Worm (Caenorhabditis elegans): ENCODE measurements around the gene Y4C6B.1.

The Y4C6B.1 gene

ce11 chrIV:5374321-5374720, 20.0 kb downstream of the Y4C6B.1 start:
- TF ChIP-seq nhr-237 (tag; optimal IDR thresholded peaks at IDR 0.05) (no peak), pha-4 (tag; optimal IDR thresholded peaks at IDR 0.05) (no peak), zip-8 (tag; optimal IDR thresholded peaks at IDR 0.05) (no peak), lin-13 (tag; optimal IDR thresholded peaks at IDR 0.05) (no peak), nhr-12 (tag; optimal IDR thresholded peaks at IDR 0.05) (no peak), ham-2 (GFP tag; optimal IDR thresholded peaks at IDR 0.05) (no peak), mls-2 (tag; optimal IDR thresholded peaks at IDR 0.05) (no peak), bed-3 (GFP tag; optimal IDR thresholded peaks at IDR 0.05) (no peak), nhr-28 (tag; optimal IDR thresholded peaks at IDR 0.05) (no peak), elt-1 (tag; optimal IDR thresholded peaks at IDR 0.05; ENCODE audit: borderline replicate concordance, insufficient read depth) (no peak), nhr-76 (tag; optimal IDR thresholded peaks at IDR 0.05) (no peak)

DNA sequence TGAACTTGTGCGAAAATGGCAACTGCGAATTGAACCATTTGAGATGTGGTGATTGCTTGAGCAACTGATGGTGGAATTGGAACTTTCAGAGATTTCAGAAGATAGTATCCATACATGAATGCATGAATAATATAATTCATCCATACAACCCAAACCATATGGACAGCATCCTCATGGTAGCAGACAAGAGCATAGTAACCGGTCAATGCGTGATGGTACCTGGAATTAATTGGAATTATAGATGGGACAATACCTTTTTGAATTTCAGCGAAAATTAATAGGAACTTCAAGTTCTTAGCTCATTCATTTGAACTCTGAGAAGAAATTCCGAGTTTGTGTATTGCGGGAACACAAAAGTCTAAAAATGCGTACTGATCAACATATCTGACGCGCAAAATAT, 20.7 kb downstream of the Y4C6B.1 start:
- TF ChIP-seq M03D4.4 (tag; optimal IDR thresholded peaks at IDR 0.05) (no peak), mls-2 (tag; optimal IDR thresholded peaks at IDR 0.05) (no peak), sem-2 (GFP tag; optimal IDR thresholded peaks at IDR 0.05) (no peak), unc-120 (tag; optimal IDR thresholded peaks at IDR 0.05; ENCODE audit: poor library complexity, severe bottlenecking) (no peak), ham-2 (GFP tag; optimal IDR thresholded peaks at IDR 0.05) (no peak), mep-1 (tag; optimal IDR thresholded peaks at IDR 0.05) (no peak)

ce11 chrIV:5377062-5377461, 22.8 kb downstream of the Y4C6B.1 start, which contains the start of gene elo-5:
Gene elo-5 (minus strand): TSS chrIV:5377117.
- no peak for TF ChIP-seq unc-39 (tag; optimal IDR thresholded peaks at IDR 0.05)
- TF ChIP-seq unc-120 (tag; optimal IDR thresholded peaks at IDR 0.05; ENCODE audit: poor library complexity, severe bottlenecking): no peak
- no peak for TF ChIP-seq zip-8 (tag; optimal IDR thresholded peaks at IDR 0.05)
- no peak for TF ChIP-seq flh-1 (GFP tag; optimal IDR thresholded peaks at IDR 0.05)
- TF ChIP-seq unc-62 (GFP tag; optimal IDR thresholded peaks at IDR 0.05): no peak
- TF ChIP-seq sem-2 (GFP tag; optimal IDR thresholded peaks at IDR 0.05): no peak
- no peak for TF ChIP-seq ceh-39 (tag; optimal IDR thresholded peaks at IDR 0.05)
- TF ChIP-seq tbx-8 (GFP tag; optimal IDR thresholded peaks at IDR 0.05): no peak
- no peak for TF ChIP-seq lin-13 (tag; optimal IDR thresholded peaks at IDR 0.05)
- TF ChIP-seq mls-2 (tag; optimal IDR thresholded peaks at IDR 0.05): no peak
- no peak for TF ChIP-seq sptf-1 (tag; optimal IDR thresholded peaks at IDR 0.05)
- TF ChIP-seq nhr-2 (tag; optimal IDR thresholded peaks at IDR 0.05): no peak
- TF ChIP-seq hlh-1 (tag; optimal IDR thresholded peaks at IDR 0.05): no peak
- TF ChIP-seq cnd-1 (tag; optimal IDR thresholded peaks at IDR 0.05): no peak
- TF ChIP-seq nhr-12 (tag; optimal IDR thresholded peaks at IDR 0.05): no peak
- TF ChIP-seq nhr-237 (tag; optimal IDR thresholded peaks at IDR 0.05): no peak

DNA sequence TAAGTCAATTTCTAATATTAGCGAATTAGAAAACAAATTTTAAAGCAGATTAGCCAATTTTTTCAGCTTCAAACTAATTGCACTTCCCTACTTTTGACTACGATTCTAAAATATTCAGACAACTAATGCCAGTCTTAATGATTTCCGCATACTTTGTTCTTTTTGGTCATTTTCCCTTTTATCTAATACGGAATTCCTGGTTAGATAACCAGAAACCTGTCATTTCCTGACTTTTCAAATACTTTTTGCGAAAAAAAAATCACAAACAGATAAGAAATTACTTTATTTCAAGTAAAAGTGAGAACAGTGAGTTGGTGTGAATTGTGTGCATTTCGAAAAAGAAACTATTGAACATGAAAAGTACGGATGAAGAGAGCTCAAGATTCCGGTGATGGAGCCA, 25.9 kb downstream of the Y4C6B.1 start:
- no peak for TF ChIP-seq M03D4.4 (tag; optimal IDR thresholded peaks at IDR 0.05)
- TF ChIP-seq nhr-12 (tag; optimal IDR thresholded peaks at IDR 0.05): no peak
- no peak for TF ChIP-seq bed-3 (GFP tag; optimal IDR thresholded peaks at IDR 0.05)
- TF ChIP-seq lin-13 (tag; optimal IDR thresholded peaks at IDR 0.05): no peak
- no peak for TF ChIP-seq mep-1 (tag; optimal IDR thresholded peaks at IDR 0.05)
- no peak for TF ChIP-seq ceh-43 (GFP tag; optimal IDR thresholded peaks at IDR 0.05)
- no peak for TF ChIP-seq sem-2 (GFP tag; optimal IDR thresholded peaks at IDR 0.05)
- TF ChIP-seq hlh-1 (tag; optimal IDR thresholded peaks at IDR 0.05): no peak
- no peak for TF ChIP-seq nhr-28 (tag; optimal IDR thresholded peaks at IDR 0.05)
- no peak for TF ChIP-seq nhr-76 (tag; optimal IDR thresholded peaks at IDR 0.05)
- no peak for TF ChIP-seq ztf-11 (tag; optimal IDR thresholded peaks at IDR 0.05)
- TF ChIP-seq pha-4 (tag; optimal IDR thresholded peaks at IDR 0.05): no peak
- no peak for TF ChIP-seq unc-120 (tag; optimal IDR thresholded peaks at IDR 0.05; ENCODE audit: poor library complexity, severe bottlenecking)
- TF ChIP-seq blmp-1 (tag; optimal IDR thresholded peaks at IDR 0.05): no peak

- no peak for TF ChIP-seq ztf-11 (tag; optimal IDR thresholded peaks at IDR 0.05)
These were observed 27.0 kb downstream of the Y4C6B.1 start, which contains the start of gene F41H10.2 for ce11 chrIV:5381334-5381733. Gene F41H10.2 (plus strand): TSS chrIV:5381634.

DNA sequence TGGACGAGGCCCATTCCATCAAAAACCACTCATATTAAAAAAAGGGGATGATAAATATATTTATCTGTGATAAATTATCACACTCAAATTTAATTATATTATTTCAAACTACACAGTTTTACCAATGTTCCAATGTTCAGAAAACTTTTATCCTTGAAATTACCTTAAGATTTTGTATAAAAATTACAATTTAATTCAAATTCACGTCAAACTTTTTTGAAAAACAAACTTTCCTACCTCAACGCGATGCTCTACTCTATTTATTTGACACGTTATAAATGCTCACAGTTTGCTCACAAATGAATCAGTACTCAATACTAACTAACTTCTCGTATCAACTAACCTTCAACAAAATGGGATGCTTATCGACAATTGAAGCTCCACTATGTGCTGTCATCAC, 28.3 kb downstream of the Y4C6B.1 start, which contains the start of gene F41H10.1:
F41H10.1 (plus strand) TSS at position 301 of the 400 bp plus-strand sequence.
- no peak for TF ChIP-seq snpc-4 (tag; optimal IDR thresholded peaks at IDR 0.05)
